Fruit fly (Drosophila melanogaster) whole organism, embryonic: ENCODE results near the gene sif.

Experiments
- CG10959 ChIP-seq: fragments of 200-800 bp; sonication (Bioruptor generic); IDR thresholded peaks from 2 replicates; pipeline ENCODE4 v1.3.6; 2022; ENCODE audit warnings: missing biosample characterization, missing genetic modification characterization
- CG11695 ChIP-seq: fragments of 200-800 bp; sonication (Bioruptor generic); IDR thresholded peaks from 3 replicates; pipeline ENCODE4 v1.3.6; 2022; ENCODE audit warnings: missing biosample characterization, missing genetic modification characterization
- CG1529 ChIP-seq: fragments of 200-800 bp; sonication (Bioruptor generic); optimal IDR thresholded peaks from 3 replicates; lab custom pipeline; 2018; ENCODE audit warnings: missing biosample characterization, missing genetic modification characterization
- CG1603 ChIP-seq: fragments of 200-800 bp; sonication (Bioruptor generic); optimal IDR thresholded peaks from 2 replicates; lab custom pipeline; 2019; ENCODE audit warnings: missing biosample characterization, mild to moderate bottlenecking, missing genetic modification characterization, moderate library complexity
- NFAT ChIP-seq: fragments of 200-800 bp; sonication (Bioruptor generic); IDR thresholded peaks from 2 replicates; pipeline ENCODE4 v1.3.6; 2022; ENCODE audit warnings: missing biosample characterization, missing genetic modification characterization
- Stat92E ChIP-seq, 3 experiments: fragments of >200 bp in 2 of 3; fragments of 200-800 bp in 1 of 3; sonication (Bioruptor generic) in 1 of 3; optimal IDR thresholded peaks; 2 replicates each; lab custom pipeline; 2017 to 2019; ENCODE audit warnings: missing biosample characterization in 3 of 3, missing genetic modification characterization in 3 of 3, mild to moderate bottlenecking in 1 of 3, moderate library complexity in 1 of 3
- exex ChIP-seq: fragments of 200-800 bp; sonication (Bioruptor generic); optimal IDR thresholded peaks from 4 replicates; lab custom pipeline; 2018; ENCODE audit warnings: missing biosample characterization, mild to moderate bottlenecking, missing genetic modification characterization, moderate library complexity
- kah ChIP-seq: fragments of 200-800 bp; sonication (Bioruptor generic); optimal IDR thresholded peaks from 2 replicates; lab custom pipeline; 2018; ENCODE audit warnings: missing biosample characterization, mild to moderate bottlenecking, missing genetic modification characterization
- nau ChIP-seq: fragments of 200-800 bp; sonication (Bioruptor generic); optimal IDR thresholded peaks from 3 replicates; lab custom pipeline; 2017; ENCODE audit warnings: missing biosample characterization, mild to moderate bottlenecking, missing genetic modification characterization, missing genetic modification reagents
- scrt ChIP-seq: fragments of 200-800 bp; sonication (Bioruptor generic); optimal IDR thresholded peaks from 2 replicates; lab custom pipeline; 2018; ENCODE audit warnings: missing biosample characterization, mild to moderate bottlenecking, missing genetic modification characterization, moderate library complexity
- zen ChIP-seq: fragments of 200-800 bp; sonication (Bioruptor generic); optimal IDR thresholded peaks from 3 replicates; lab custom pipeline; 2018; ENCODE audit warnings: missing biosample characterization, mild to moderate bottlenecking, missing genetic modification characterization, moderate library complexity

DNA sequence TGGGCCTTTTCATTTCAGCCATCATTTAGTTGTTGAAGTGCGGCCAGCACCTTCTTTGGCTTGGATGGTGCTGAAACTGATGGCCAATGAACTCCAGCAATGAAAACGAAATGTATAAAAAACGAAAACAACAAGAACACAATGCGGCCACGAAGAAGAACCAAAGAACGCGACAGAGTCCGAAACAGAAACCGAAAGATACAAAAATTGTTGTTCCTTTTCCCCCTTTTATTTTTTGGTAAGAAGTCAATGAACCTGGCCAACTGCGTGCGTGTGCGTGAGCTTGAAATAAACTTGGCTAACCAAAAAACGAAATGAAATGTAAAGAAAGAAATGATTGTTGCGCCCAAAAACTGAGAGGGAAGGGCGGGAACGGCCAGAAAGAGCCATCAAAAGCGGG lies 29.9 kb upstream of the sif start:
- no peak for TF ChIP-seq exex (tag; lab: Kevin White, UChicago)
- no peak for TF ChIP-seq scrt (GFP tag; lab: Kevin White, UChicago)
- TF ChIP-seq CG1603 (tag; lab: Kevin White, UChicago): no peak
- no peak for TF ChIP-seq CG11695 (GFP tag; lab: Robert Waterston, UW)
- TF ChIP-seq CG10959 (GFP tag; lab: Robert Waterston, UW): no peak
- TF ChIP-seq NFAT (GFP tag; lab: Robert Waterston, UW): no peak
- no peak for TF ChIP-seq nau
- TF ChIP-seq CG1529 (GFP tag; lab: Kevin White, UChicago): no peak
- TF ChIP-seq kah (GFP tag; lab: Kevin White, UChicago): no peak
- TF ChIP-seq Stat92E (GFP tag; optimal IDR thresholded peaks at IDR 0.05; lab: Kevin White, UChicago): no peak
- no peak for TF ChIP-seq zen
